Fruit fly (Drosophila melanogaster): ENCODE data around the gene CG14907.

The CG14907 gene

dm6 chr3R:16672213-16672706 is 20.1 kb upstream of the CG14907 start (continued):
- TF ChIP-seq CG18764 (GFP tag; optimal IDR thresholded peaks at IDR 0.05): no peak
- TF ChIP-seq CG30020 (tag; optimal IDR thresholded peaks at IDR 0.05): no peak
- no peak for TF ChIP-seq ind (GFP tag; optimal IDR thresholded peaks at IDR 0.05)
- no peak for TF ChIP-seq Side (GFP tag; optimal IDR thresholded peaks at IDR 0.05)
- no peak for TF ChIP-seq Trl (optimal IDR thresholded peaks at IDR 0.05)
- no peak for TF ChIP-seq Trl (GFP tag; optimal IDR thresholded peaks at IDR 0.05)
- TF ChIP-seq nerfin-1 (tag; optimal IDR thresholded peaks at IDR 0.05): peak; percentile 5
- no peak for TF ChIP-seq Bteb2 (GFP tag; optimal IDR thresholded peaks at IDR 0.05)
- no peak for TF ChIP-seq CG9609 (GFP tag; optimal IDR thresholded peaks at IDR 0.05)
- TF ChIP-seq CG11398 (GFP tag; optimal IDR thresholded peaks at IDR 0.05): no peak
- TF ChIP-seq CG10959 (GFP tag; IDR thresholded peaks at IDR 0.05): no peak
- no peak for TF ChIP-seq CG16779 (GFP tag; IDR thresholded peaks at IDR 0.05)
- TF ChIP-seq CG2889 (GFP tag; IDR thresholded peaks at IDR 0.05): no peak
- peak; percentile 34; the same call in 1 of the 2 replicates for TF ChIP-seq crol (GFP tag; IDR thresholded peaks at IDR 0.05)
- TF ChIP-seq Nf-YB (GFP tag; optimal IDR thresholded peaks at IDR 0.05): peak; percentile 27
- TF ChIP-seq CG2120 (GFP tag; optimal IDR thresholded peaks at IDR 0.05): no peak
- TF ChIP-seq Atf-2 (GFP tag; optimal IDR thresholded peaks at IDR 0.05): no peak
- no peak for TF ChIP-seq D (optimal IDR thresholded peaks at IDR 0.05)
- no peak for TF ChIP-seq D (GFP tag; optimal IDR thresholded peaks at IDR 0.05)
- TF ChIP-seq abd-A (tag; optimal IDR thresholded peaks at IDR 0.05): peak; percentile 95
- no peak for TF ChIP-seq CG7556 (GFP tag; optimal IDR thresholded peaks at IDR 0.05)
- no peak for TF ChIP-seq CG12071 (GFP tag; optimal IDR thresholded peaks at IDR 0.05)
- TF ChIP-seq wor (GFP tag; IDR thresholded peaks at IDR 0.05): no peak
- TF ChIP-seq sug (tag; optimal IDR thresholded peaks at IDR 0.05): no peak
- no peak for TF ChIP-seq Rfx (GFP tag; IDR thresholded peaks at IDR 0.05)
- TF ChIP-seq az2 (GFP tag; optimal IDR thresholded peaks at IDR 0.05): no peak
- no peak for TF ChIP-seq CG17328 (GFP tag; IDR thresholded peaks at IDR 0.05)
- peak; percentile 71 for TF ChIP-seq Nf-YC (tag; optimal IDR thresholded peaks at IDR 0.05)
- TF ChIP-seq trh (GFP tag; optimal IDR thresholded peaks at IDR 0.05): no peak
- TF ChIP-seq tio (GFP tag; optimal IDR thresholded peaks at IDR 0.05): no peak
- TF ChIP-seq CG32532 (GFP tag; IDR thresholded peaks at IDR 0.05): no peak
- TF ChIP-seq CG12391 (tag; optimal IDR thresholded peaks at IDR 0.05): no peak
- no peak for TF ChIP-seq CG14050 (GFP tag; IDR thresholded peaks at IDR 0.05)
- TF ChIP-seq lov (optimal IDR thresholded peaks at IDR 0.05): no peak
- no peak for TF ChIP-seq lov (GFP tag; IDR thresholded peaks at IDR 0.05)
- no peak for TF ChIP-seq Sox100B (GFP tag; optimal IDR thresholded peaks at IDR 0.05)
- no peak for TF ChIP-seq CG13424 (tag; optimal IDR thresholded peaks at IDR 0.05)
- TF ChIP-seq vnd (GFP tag; IDR thresholded peaks at IDR 0.05; ENCODE audit: partially characterized antibody): no peak
- TF ChIP-seq CG10366 (GFP tag; IDR thresholded peaks at IDR 0.05): no peak
- TF ChIP-seq CG6689 (GFP tag; IDR thresholded peaks at IDR 0.05): no peak
- no peak for TF ChIP-seq hbn (GFP tag; IDR thresholded peaks at IDR 0.05; ENCODE audit: partially characterized antibody)
- TF ChIP-seq ewg (GFP tag; optimal IDR thresholded peaks at IDR 0.05): peak; percentile 80
- TF ChIP-seq vfl (GFP tag; optimal IDR thresholded peaks at IDR 0.05): no peak
- peak; percentile 70; the same call in 1 of the 2 replicates for TF ChIP-seq seq (GFP tag; IDR thresholded peaks at IDR 0.05)
- TF ChIP-seq CG3847 (GFP tag; IDR thresholded peaks at IDR 0.05): no peak

Measured in whole organism, embryonic.